Worm (Caenorhabditis elegans) whole organism, L1 larva: ENCODE data around the gene R11G1.1.

Experiments
- elt-3 ChIP-seq, 6 experiments: fragments of 150-350 bp in 1 of 6; sonication (generic microtip); optimal IDR thresholded peaks; 2 replicates each; lab custom pipeline; 2017 to 2018; ENCODE audit warnings: missing biosample characterization in 6 of 6, missing genetic modification characterization in 6 of 6, inconsistent platforms in 1 of 6
- jun-1 ChIP-seq: fragments of 150-350 bp; optimal IDR thresholded peaks from 2 replicates; lab custom pipeline; 2014; ENCODE audit warnings: missing biosample characterization, missing genetic modification reagents, missing genetic modification characterization
- mdl-1 ChIP-seq, 2 experiments: fragments of 150-350 bp; optimal IDR thresholded peaks; 2 replicates each; lab custom pipeline; 2014 to 2017; ENCODE audit warnings: missing biosample characterization in 2 of 2, missing genetic modification characterization in 2 of 2, inconsistent platforms in 1 of 2
- nhr-20 ChIP-seq: sonication (generic microtip); optimal IDR thresholded peaks from 2 replicates; lab custom pipeline; 2016; ENCODE audit warnings: mild to moderate bottlenecking, missing genetic modification characterization, missing compliant biosample characterization
- nhr-237 ChIP-seq: fragments of 150-350 bp; optimal IDR thresholded peaks from 2 replicates; lab custom pipeline; 2014; ENCODE audit warnings: missing biosample characterization, missing genetic modification characterization
- nhr-71 ChIP-seq: sonication (generic microtip); optimal IDR thresholded peaks from 2 replicates; lab custom pipeline; 2016; ENCODE audit warnings: mild to moderate bottlenecking, missing genetic modification characterization, moderate library complexity, missing compliant biosample characterization
- nhr-77 ChIP-seq: fragments of 150-350 bp; optimal IDR thresholded peaks from 2 replicates; lab custom pipeline; 2014; ENCODE audit warnings: missing biosample characterization, missing genetic modification characterization
- swsn-7 ChIP-seq: sonication (generic microtip); optimal IDR thresholded peaks from 2 replicates; lab custom pipeline; 2016; ENCODE audit warnings: missing genetic modification characterization, missing compliant biosample characterization
- unc-130 ChIP-seq: fragments of 150-350 bp; optimal IDR thresholded peaks from 2 replicates; lab custom pipeline; 2017; ENCODE audit warnings: missing biosample characterization, missing genetic modification characterization, inconsistent platforms
- ztf-11 ChIP-seq, 2 experiments: sonication (generic microtip); optimal IDR thresholded peaks; 2 replicates each; lab custom pipeline; 2016 to 2017; ENCODE audit warnings: missing genetic modification characterization in 2 of 2, missing biosample characterization in 1 of 2, missing compliant biosample characterization in 1 of 2

- TF ChIP-seq nhr-77 (no peak), swsn-7 (no peak), mdl-1 (tag; optimal IDR thresholded peaks at IDR 0.05; lab: Kevin White, UChicago) (peak in 1 of 2 experiments; percentile 12), unc-130 (peak; percentile 17), nhr-20 (no peak), elt-3 (tag; optimal IDR thresholded peaks at IDR 0.05; lab: Kevin White, UChicago) (no peak), nhr-237 (tag; lab: Kevin White, UChicago) (no peak), nhr-71 (peak; percentile 65), ztf-11 (tag; optimal IDR thresholded peaks at IDR 0.05; lab: Kevin White, UChicago) (no peak), jun-1 (tag; lab: Kevin White, UChicago) (no peak)
Measured at ce11 chrX:3689155-3689719, 29.9 kb downstream of the R11G1.1 start, which contains the start of gene tag-278.
